Worm (Caenorhabditis elegans) whole organism, L1 larva: ENCODE data around the gene Y47D7A.3.
A peak's percentile ranks its signal among the peaks of the same experiment; 100 is the strongest.

Source experiments
- C16A3.4 ChIP-seq: fragments of 150-350 bp; optimal IDR thresholded peaks from 2 replicates; lab custom pipeline; 2014; ENCODE audit warnings: missing biosample characterization, missing genetic modification characterization
- aha-1 ChIP-seq: fragments of 150-350 bp; optimal IDR thresholded peaks from 2 replicates; lab custom pipeline; 2014; ENCODE audit warnings: missing biosample characterization, missing genetic modification characterization
- aly-2 ChIP-seq: fragments of 150-350 bp; optimal IDR thresholded peaks from 2 replicates; lab custom pipeline; 2014; ENCODE audit warnings: missing biosample characterization, missing genetic modification characterization
- ceh-82 ChIP-seq, 3 experiments: fragments of 150-350 bp in 1 of 3; sonication (generic microtip) in 2 of 3; optimal IDR thresholded peaks; 2 replicates each; lab custom pipeline; 2014 to 2017; ENCODE audit warnings: missing biosample characterization in 3 of 3, missing genetic modification characterization in 3 of 3
- ceh-88 ChIP-seq: fragments of 200-800 bp; sonication (Bioruptor generic); IDR thresholded peaks from 2 replicates; pipeline ENCODE4 v1.3.6; 2022; ENCODE audit warnings: missing genetic modification characterization, missing compliant biosample characterization
- ces-1 ChIP-seq: fragments of 150-350 bp; optimal IDR thresholded peaks from 2 replicates; lab custom pipeline; 2014; ENCODE audit warnings: missing biosample characterization, missing genetic modification reagents, missing genetic modification characterization
- egl-13 ChIP-seq: sonication (generic microtip); optimal IDR thresholded peaks from 2 replicates; lab custom pipeline; 2016; ENCODE audit warnings: missing genotype, missing genetic modification reagents, missing genetic modification characterization, missing compliant biosample characterization
- ets-5 ChIP-seq: fragments of 200-800 bp; sonication (Bioruptor generic); IDR thresholded peaks from 2 replicates; pipeline ENCODE4 v1.3.6; 2022; ENCODE audit warnings: missing genetic modification characterization, missing compliant biosample characterization
- fkh-10 ChIP-seq: sonication (generic microtip); optimal IDR thresholded peaks from 2 replicates; lab custom pipeline; 2017; ENCODE audit warnings: missing biosample characterization, missing genetic modification reagents, missing genetic modification characterization
- fkh-8 ChIP-seq: sonication (generic microtip); optimal IDR thresholded peaks from 2 replicates; lab custom pipeline; 2016; ENCODE audit warnings: mild to moderate bottlenecking, missing genetic modification characterization, missing compliant biosample characterization
- grh-1 ChIP-seq: fragments of 200-800 bp; sonication (Bioruptor generic); IDR thresholded peaks from 2 replicates; pipeline ENCODE4 v1.3.6; 2022; ENCODE audit warnings: missing genetic modification reagents, missing genetic modification characterization, missing compliant biosample characterization
- hlh-17 ChIP-seq: fragments of 200-800 bp; sonication (Bioruptor generic); optimal IDR thresholded peaks from 2 replicates; lab custom pipeline; 2018; ENCODE audit warnings: missing genetic modification characterization, mild to moderate bottlenecking, missing compliant biosample characterization, moderate library complexity, borderline replicate concordance
- hlh-4 ChIP-seq: sonication (generic microtip); optimal IDR thresholded peaks from 2 replicates; lab custom pipeline; 2016; ENCODE audit warnings: mild to moderate bottlenecking, missing genetic modification characterization, missing compliant biosample characterization
- hpl-2 ChIP-seq: fragments of 150-350 bp; optimal IDR thresholded peaks from 2 replicates; lab custom pipeline; 2014; ENCODE audit warnings: missing biosample characterization, missing genetic modification reagents, missing genetic modification characterization
- isw-1 ChIP-seq: fragments of 200-800 bp; sonication (Bioruptor generic); IDR thresholded peaks from 2 replicates; pipeline ENCODE4 v1.3.6; 2022; ENCODE audit warnings: missing genetic modification characterization, missing compliant biosample characterization
- jun-1 ChIP-seq: fragments of 150-350 bp; optimal IDR thresholded peaks from 2 replicates; lab custom pipeline; 2014; ENCODE audit warnings: missing biosample characterization, missing genetic modification reagents, missing genetic modification characterization
- lin-13 ChIP-seq: fragments of 150-350 bp; optimal IDR thresholded peaks from 2 replicates; lab custom pipeline; 2014; ENCODE audit warnings: missing biosample characterization, missing genetic modification reagents, missing genetic modification characterization
- lin-14 ChIP-seq: fragments of 200-800 bp; sonication (Bioruptor generic); optimal IDR thresholded peaks from 2 replicates; lab custom pipeline; 2018; ENCODE audit warnings: mild to moderate bottlenecking, missing genetic modification characterization, moderate library complexity, missing compliant biosample characterization
- lin-15B ChIP-seq: fragments of 150-350 bp; sonication (generic microtip); optimal IDR thresholded peaks from 3 replicates; lab custom pipeline; 2014; ENCODE audit warnings: missing biosample characterization, missing genetic modification characterization
- lin-35 ChIP-seq, 2 experiments: fragments of 150-350 bp; optimal IDR thresholded peaks; 2 replicates each; lab custom pipeline; 2014; ENCODE audit warnings: missing biosample characterization in 2 of 2, missing genetic modification characterization in 2 of 2, missing genetic modification reagents in 2 of 2
- lsy-2 ChIP-seq, 2 experiments: fragments of 150-350 bp; optimal IDR thresholded peaks; 2 replicates each; lab custom pipeline; 2014; ENCODE audit warnings: missing biosample characterization in 2 of 2, missing genetic modification characterization in 2 of 2
- mab-9 ChIP-seq: fragments of 200-800 bp; sonication (Bioruptor generic); IDR thresholded peaks from 2 replicates; pipeline ENCODE4 v1.3.6; 2022; ENCODE audit warnings: missing genetic modification reagents, missing genetic modification characterization, missing compliant biosample characterization
- mdl-1 ChIP-seq, 2 experiments: fragments of 150-350 bp; optimal IDR thresholded peaks; 2 replicates each; lab custom pipeline; 2014 to 2017; ENCODE audit warnings: missing biosample characterization in 2 of 2, missing genetic modification characterization in 2 of 2, inconsistent platforms in 1 of 2
- mef-2 ChIP-seq: fragments of 150-350 bp; optimal IDR thresholded peaks from 2 replicates; lab custom pipeline; 2014; ENCODE audit warnings: missing biosample characterization, missing genetic modification characterization
- mep-1 ChIP-seq: fragments of 150-350 bp; optimal IDR thresholded peaks from 2 replicates; lab custom pipeline; 2014; ENCODE audit warnings: missing biosample characterization, missing genetic modification characterization
- nhr-11 ChIP-seq: fragments of 150-350 bp; optimal IDR thresholded peaks from 2 replicates; lab custom pipeline; 2014; ENCODE audit warnings: missing biosample characterization, missing genetic modification characterization
- nhr-19 ChIP-seq: fragments of 200-800 bp; sonication (Bioruptor generic); conservative IDR thresholded peaks from 2 replicates; pipeline ENCODE4 v1.3.6; 2022; ENCODE audit warnings: missing genetic modification characterization, missing compliant biosample characterization
- nhr-20 ChIP-seq: sonication (generic microtip); optimal IDR thresholded peaks from 2 replicates; lab custom pipeline; 2016; ENCODE audit warnings: mild to moderate bottlenecking, missing genetic modification characterization, missing compliant biosample characterization
- nhr-47 ChIP-seq: sonication (generic microtip); optimal IDR thresholded peaks from 2 replicates; lab custom pipeline; 2016; ENCODE audit warnings: mild to moderate bottlenecking, missing genetic modification characterization, moderate library complexity, missing compliant biosample characterization
- nhr-76 ChIP-seq: sonication (generic microtip); optimal IDR thresholded peaks from 2 replicates; lab custom pipeline; 2017; ENCODE audit warnings: missing biosample characterization, missing genetic modification characterization
- nhr-77 ChIP-seq: fragments of 150-350 bp; optimal IDR thresholded peaks from 2 replicates; lab custom pipeline; 2014; ENCODE audit warnings: missing biosample characterization, missing genetic modification characterization
- nhr-84 ChIP-seq: sonication (generic microtip); optimal IDR thresholded peaks from 2 replicates; lab custom pipeline; 2017; ENCODE audit warnings: missing biosample characterization, missing genetic modification characterization
- nhr-85 ChIP-seq: sonication (generic microtip); peaks from one replicate; lab custom pipeline; 2016; ENCODE audit warnings: missing genetic modification characterization, inconsistent platforms, missing compliant biosample characterization
- nhr-90 ChIP-seq: sonication (generic microtip); optimal IDR thresholded peaks from 2 replicates; lab custom pipeline; 2016; ENCODE audit warnings: mild to moderate bottlenecking, missing genetic modification characterization, missing compliant biosample characterization; ENCODE audit not compliant: poor library complexity
- pag-3 ChIP-seq: sonication (generic microtip); optimal IDR thresholded peaks from 2 replicates; lab custom pipeline; 2017; ENCODE audit warnings: missing genetic modification characterization, mild to moderate bottlenecking, missing compliant biosample characterization, antibody characterized with exemption, borderline replicate concordance; ENCODE audit not compliant: insufficient read depth
- pqm-1 ChIP-seq: sonication (generic microtip); optimal IDR thresholded peaks from 3 replicates; lab custom pipeline; 2017; ENCODE audit warnings: missing biosample characterization, missing genetic modification characterization
- rnt-1 ChIP-seq: sonication (generic microtip); optimal IDR thresholded peaks from 2 replicates; lab custom pipeline; 2016; ENCODE audit warnings: mild to moderate bottlenecking, missing genetic modification characterization, moderate library complexity, missing compliant biosample characterization
- skn-1 ChIP-seq: fragments of 150-350 bp; optimal IDR thresholded peaks from 2 replicates; lab custom pipeline; 2014; ENCODE audit warnings: missing biosample characterization, missing genetic modification characterization
- snpc-4 ChIP-seq: fragments of 150-350 bp; optimal IDR thresholded peaks from 2 replicates; lab custom pipeline; 2014; ENCODE audit warnings: missing biosample characterization, missing genetic modification characterization
- sptf-1 ChIP-seq: fragments of 150-350 bp; optimal IDR thresholded peaks from 2 replicates; lab custom pipeline; 2014; ENCODE audit warnings: missing biosample characterization, missing genetic modification characterization
- sup-37 ChIP-seq: fragments of 200-800 bp; sonication (Bioruptor generic); optimal IDR thresholded peaks from 2 replicates; lab custom pipeline; 2018; ENCODE audit warnings: mild to moderate bottlenecking, missing genetic modification characterization, missing compliant biosample characterization
- swsn-7 ChIP-seq: sonication (generic microtip); optimal IDR thresholded peaks from 2 replicates; lab custom pipeline; 2016; ENCODE audit warnings: missing genetic modification characterization, missing compliant biosample characterization
- tbx-2 ChIP-seq: sonication (generic microtip); optimal IDR thresholded peaks from 2 replicates; lab custom pipeline; 2016; ENCODE audit warnings: missing genetic modification characterization, missing compliant biosample characterization
- unc-130 ChIP-seq: fragments of 150-350 bp; optimal IDR thresholded peaks from 2 replicates; lab custom pipeline; 2017; ENCODE audit warnings: missing biosample characterization, missing genetic modification characterization, inconsistent platforms
- unc-62 ChIP-seq: fragments of 150-350 bp; optimal IDR thresholded peaks from 2 replicates; lab custom pipeline; 2014; ENCODE audit warnings: missing biosample characterization, missing genetic modification reagents, missing genetic modification characterization
- unc-98 ChIP-seq: fragments of 200-800 bp; sonication (Bioruptor generic); IDR thresholded peaks from 2 replicates; pipeline ENCODE4 v1.3.6; 2022; ENCODE audit warnings: missing genetic modification characterization, missing compliant biosample characterization
- xbp-1 ChIP-seq: sonication (generic microtip); optimal IDR thresholded peaks from 2 replicates; lab custom pipeline; 2016; ENCODE audit warnings: missing genetic modification characterization, missing compliant biosample characterization
- zag-1 ChIP-seq: fragments of 150-350 bp; optimal IDR thresholded peaks from 2 replicates; lab custom pipeline; 2014; ENCODE audit warnings: missing biosample characterization, missing genetic modification characterization
- zip-4 ChIP-seq: fragments of 200-800 bp; sonication (Bioruptor generic); optimal IDR thresholded peaks from 2 replicates; lab custom pipeline; 2018; ENCODE audit warnings: mild to moderate bottlenecking, missing genetic modification characterization, moderate library complexity, missing compliant biosample characterization
- ztf-11 ChIP-seq, 2 experiments: sonication (generic microtip); optimal IDR thresholded peaks; 2 replicates each; lab custom pipeline; 2016 to 2017; ENCODE audit warnings: missing genetic modification characterization in 2 of 2, missing biosample characterization in 1 of 2, missing compliant biosample characterization in 1 of 2

Y47D7A.3 gene

DNA sequence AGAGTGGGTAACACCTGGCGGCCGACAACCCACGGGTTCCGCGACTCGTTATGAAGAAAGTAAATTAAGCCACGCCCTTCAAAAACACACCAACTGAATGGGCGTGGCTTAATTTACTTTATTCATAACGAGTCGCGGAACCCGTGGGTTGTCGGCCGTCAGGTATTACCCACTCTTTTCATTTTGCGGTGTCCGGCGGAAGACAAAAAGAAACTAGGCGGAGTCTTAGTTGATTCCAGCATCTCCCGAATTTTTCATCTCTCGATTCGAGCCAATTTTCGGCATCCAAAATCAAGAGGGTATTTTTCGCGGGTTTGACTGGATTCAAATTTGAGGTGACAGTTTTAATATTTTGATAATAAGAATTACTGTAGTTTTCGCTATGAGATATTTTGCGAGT, 36.9 kb downstream of the Y47D7A.3 start:
- no peak for TF ChIP-seq nhr-76 (tag; lab: Kevin White, UChicago)
- no peak for TF ChIP-seq nhr-84 (tag; lab: Kevin White, UChicago)
- no peak for TF ChIP-seq unc-130 (tag; lab: Kevin White, UChicago)
- no peak for TF ChIP-seq ztf-11 (tag; optimal IDR thresholded peaks at IDR 0.05; lab: Kevin White, UChicago)
- TF ChIP-seq mep-1 = no peak
- TF ChIP-seq C16A3.4 (tag; lab: Kevin White, UChicago) = no peak
- TF ChIP-seq fkh-8 (tag; lab: Kevin White, UChicago) = no peak
- TF ChIP-seq isw-1 (GFP tag; lab: Robert Waterston, UW) = no peak
- no peak for TF ChIP-seq mdl-1 (tag; optimal IDR thresholded peaks at IDR 0.05; lab: Kevin White, UChicago)
- TF ChIP-seq sptf-1 (tag; lab: Kevin White, UChicago) = no peak
- TF ChIP-seq aly-2 = no peak
- TF ChIP-seq ceh-88 (GFP tag; lab: Robert Waterston, UW) = no peak
- TF ChIP-seq nhr-11 = no peak
- no peak for TF ChIP-seq egl-13
- TF ChIP-seq ceh-82 (tag; optimal IDR thresholded peaks at IDR 0.05; lab: Kevin White, UChicago) = no peak
- TF ChIP-seq unc-98 (GFP tag; lab: Robert Waterston, UW) = no peak
- no peak for TF ChIP-seq zip-4

ce11 chrV:4450523-4451089, 39.9 kb downstream of the Y47D7A.3 start, which contains the start of gene rft-2:
TSS of gene rft-2 (minus strand) at chrV:4450563.
- TF ChIP-seq sup-37 (GFP tag; lab: Kevin White, UChicago) = no peak
- peak; percentile 62 for TF ChIP-seq mep-1
- TF ChIP-seq mef-2 (tag; lab: Kevin White, UChicago) = no peak
- TF ChIP-seq aha-1 (tag; lab: Kevin White, UChicago) = no peak
- TF ChIP-seq rnt-1 = peak; percentile 53
- TF ChIP-seq egl-13 = peak; percentile 24
- TF ChIP-seq zag-1 (tag; lab: Kevin White, UChicago) = no peak
- TF ChIP-seq swsn-7 (tag; lab: Kevin White, UChicago) = peak; percentile 60
- TF ChIP-seq pqm-1 (tag; lab: Kevin White, UChicago) = no peak
- TF ChIP-seq tbx-2 (tag; lab: Kevin White, UChicago) = peak; percentile 50
- TF ChIP-seq lin-35 (GFP tag; optimal IDR thresholded peaks at IDR 0.05; lab: Kevin White, UChicago) = peak; percentile 96 to 97
- TF ChIP-seq isw-1 (GFP tag; lab: Robert Waterston, UW) = peak; percentile 45
- peak; percentile 1 for TF ChIP-seq lin-15B (tag; lab: Kevin White, UChicago)
- no peak for TF ChIP-seq hlh-17 (GFP tag; lab: Kevin White, UChicago)
- peak; percentile 35 for TF ChIP-seq nhr-77 (tag; lab: Kevin White, UChicago)
- TF ChIP-seq hpl-2 (GFP tag; lab: Kevin White, UChicago) = no peak
- TF ChIP-seq nhr-19 = peak; percentile 50
- 0 out of 2 replicates have a peak, but pooled peaks have one; percentile 18 for TF ChIP-seq grh-1
- peak in 1 of 2 experiments; percentile 22 for TF ChIP-seq mdl-1 (tag; optimal IDR thresholded peaks at IDR 0.05; lab: Kevin White, UChicago)
- no peak for TF ChIP-seq ets-5
- TF ChIP-seq lin-14 (GFP tag; lab: Kevin White, UChicago) = peak; percentile 61
- peak; percentile 25 for TF ChIP-seq fkh-10 (GFP tag; lab: Kevin White, UChicago)
- TF ChIP-seq skn-1 (tag; lab: Kevin White, UChicago) = peak; percentile 51
- TF ChIP-seq unc-62 = no peak
- no peak for TF ChIP-seq unc-98 (GFP tag; lab: Robert Waterston, UW)
- TF ChIP-seq jun-1 (tag; lab: Kevin White, UChicago) = peak; percentile 16
- TF ChIP-seq lin-13 (GFP tag; lab: Kevin White, UChicago) = peak; percentile 27
- peak; percentile 81 for TF ChIP-seq nhr-47 (tag; lab: Kevin White, UChicago)
- no peak for TF ChIP-seq ces-1 (GFP tag; lab: Kevin White, UChicago)
- TF ChIP-seq mab-9 (GFP tag; lab: Robert Waterston, UW) = no peak
- TF ChIP-seq xbp-1 (tag; lab: Kevin White, UChicago) = peak; percentile 58
- TF ChIP-seq hlh-4 = no peak
- TF ChIP-seq lsy-2 (tag; optimal IDR thresholded peaks at IDR 0.05; lab: Kevin White, UChicago) = peak; percentile 71 to 80
- peak; percentile 14 for TF ChIP-seq nhr-11
- TF ChIP-seq pag-3 (tag; lab: Kevin White, UChicago) = no peak
- peak; percentile 80 for TF ChIP-seq nhr-85 (tag; lab: Kevin White, UChicago)
- TF ChIP-seq nhr-84 (tag; lab: Kevin White, UChicago) = no peak
- peak; percentile 39 for TF ChIP-seq C16A3.4 (tag; lab: Kevin White, UChicago)
- TF ChIP-seq nhr-20 = peak; percentile 59
- TF ChIP-seq snpc-4 = peak; percentile 44
- peak; percentile 58 for TF ChIP-seq nhr-90 (tag; lab: Kevin White, UChicago)
